Worm (Caenorhabditis elegans): ENCODE measurements around the gene C52E2.3.

- no peak for TF ChIP-seq him-1 (tag; optimal IDR thresholded peaks at IDR 0.05)
- no peak for TF ChIP-seq W03F9.2 (tag; optimal IDR thresholded peaks at IDR 0.05)
These were observed 46.9 kb downstream of the C52E2.3 start, which contains the start of gene C46F9.6 for ce11 chrII:1897936-1898335.
